Fruit fly (Drosophila melanogaster): ENCODE measurements around the gene tsg.

The tsg gene

dm6 chrX:12012149-12013097 is 23.7 kb upstream of the tsg start, which contains the start of the genes CG1492 and regucalcin:
Gene CG1492, minus strand, starts transcription at chrX:12012211.
Gene regucalcin, plus strand, starts transcription at chrX:12012377.
- TF ChIP-seq dac (GFP tag; optimal IDR thresholded peaks at IDR 0.05) (no peak), pdm3 (GFP tag; optimal IDR thresholded peaks at IDR 0.05) (no peak), CG10669 (GFP tag; optimal IDR thresholded peaks at IDR 0.05) (no peak), fkh (GFP tag; optimal IDR thresholded peaks at IDR 0.05) (peak; percentile 66), CG1621 (tag; optimal IDR thresholded peaks at IDR 0.05) (no peak), acj6 (GFP tag; optimal IDR thresholded peaks at IDR 0.05) (no peak), CG34406 (GFP tag; optimal IDR thresholded peaks at IDR 0.05) (no peak), dsx (GFP tag; optimal IDR thresholded peaks at IDR 0.05; ENCODE audit: poor library complexity, severe bottlenecking) (peak; percentile 31), Ets21C (GFP tag; optimal IDR thresholded peaks at IDR 0.05) (no peak), svp (GFP tag) (peak; percentile 95), achi (GFP tag; optimal IDR thresholded peaks at IDR 0.05) (no peak), CG6854 (GFP tag; optimal IDR thresholded peaks at IDR 0.05) (no peak), lz (GFP tag; optimal IDR thresholded peaks at IDR 0.05) (no peak), CG6276 (GFP tag; optimal IDR thresholded peaks at IDR 0.05) (no peak), Hr38 (GFP tag; optimal IDR thresholded peaks at IDR 0.05) (no peak), esn (GFP tag; optimal IDR thresholded peaks at IDR 0.05) (no peak), CG8319 (GFP tag; optimal IDR thresholded peaks at IDR 0.05) (no peak), Sox102F (GFP tag; optimal IDR thresholded peaks at IDR 0.05) (no peak), CG11762 (GFP tag; optimal IDR thresholded peaks at IDR 0.05; ENCODE audit: insufficient read depth) (no peak), Sox15 (GFP tag; optimal IDR thresholded peaks at IDR 0.05) (no peak), CG11294 (GFP tag; IDR thresholded peaks at IDR 0.05) (no peak), CG6163 (GFP tag; IDR thresholded peaks at IDR 0.05) (no peak), vri (GFP tag; optimal IDR thresholded peaks at IDR 0.05) (no peak), Eip75B (GFP tag; optimal IDR thresholded peaks at IDR 0.05) (no peak), topi (GFP tag; optimal IDR thresholded peaks at IDR 0.05) (no peak), Lpt (GFP tag; optimal IDR thresholded peaks at IDR 0.05) (no peak), Eip78C (GFP tag) (peak; percentile 6), Smox (GFP tag; optimal IDR thresholded peaks at IDR 0.05) (no peak), CG8632 (GFP tag; optimal IDR thresholded peaks at IDR 0.05) (no peak), Sox14 (GFP tag; optimal IDR thresholded peaks at IDR 0.05) (no peak)

- TF ChIP-seq svp (GFP tag): peak; percentile 6
- TF ChIP-seq pdm3 (GFP tag; optimal IDR thresholded peaks at IDR 0.05): no peak
- peak; percentile 71 for TF ChIP-seq Eip78C (GFP tag)
Observed at dm6 chrX:12007593-12007992, 18.8 kb upstream of the tsg start.

- TF ChIP-seq Sox15 (GFP tag; optimal IDR thresholded peaks at IDR 0.05): no peak
- peak; percentile 25 for TF ChIP-seq CG3032 (tag; optimal IDR thresholded peaks at IDR 0.05)
- TF ChIP-seq topi (GFP tag; optimal IDR thresholded peaks at IDR 0.05): peak; percentile 10
- no peak for TF ChIP-seq OdsH (GFP tag; optimal IDR thresholded peaks at IDR 0.05)
- peak; percentile 26 for TF ChIP-seq CG6854 (GFP tag; optimal IDR thresholded peaks at IDR 0.05)
- TF ChIP-seq CG8632 (GFP tag; optimal IDR thresholded peaks at IDR 0.05): peak; percentile 25
- no peak for TF ChIP-seq Hr4 (GFP tag; optimal IDR thresholded peaks at IDR 0.05)
- TF ChIP-seq CG11762 (GFP tag; optimal IDR thresholded peaks at IDR 0.05; ENCODE audit: insufficient read depth): no peak
- peak; percentile 75; the same call in 2 of the 3 replicates for TF ChIP-seq CG6163 (GFP tag; IDR thresholded peaks at IDR 0.05)
- no peak for TF ChIP-seq CG7368 (GFP tag; optimal IDR thresholded peaks at IDR 0.05)
- peak; percentile 11 for TF ChIP-seq CG32006 (GFP tag; optimal IDR thresholded peaks at IDR 0.05)
- peak; percentile 33 for TF ChIP-seq spab (GFP tag; optimal IDR thresholded peaks at IDR 0.05)
- no peak for TF ChIP-seq CG11294 (GFP tag; IDR thresholded peaks at IDR 0.05)
- peak; percentile 47 for TF ChIP-seq CG9139 (GFP tag; optimal IDR thresholded peaks at IDR 0.05)
- TF ChIP-seq CG6276 (GFP tag; optimal IDR thresholded peaks at IDR 0.05): peak; percentile 68
- no peak for TF ChIP-seq CG34406 (GFP tag; optimal IDR thresholded peaks at IDR 0.05)
- TF ChIP-seq Sox102F (GFP tag; optimal IDR thresholded peaks at IDR 0.05): peak; percentile 48
- TF ChIP-seq esn (GFP tag; optimal IDR thresholded peaks at IDR 0.05): peak; percentile 26
- TF ChIP-seq vri (GFP tag; optimal IDR thresholded peaks at IDR 0.05): peak; percentile 51
- TF ChIP-seq salr (GFP tag; optimal IDR thresholded peaks at IDR 0.05): peak in 1 of 2 experiments; percentile 37
- peak; percentile 72 for TF ChIP-seq eg (GFP tag; IDR thresholded peaks at IDR 0.05)
- peak; percentile 32 for TF ChIP-seq CG10669 (GFP tag; optimal IDR thresholded peaks at IDR 0.05)
- TF ChIP-seq CG8119 (GFP tag; IDR thresholded peaks at IDR 0.05): peak; percentile 57; the same call in 2 of the 3 replicates
- peak; percentile 69 for TF ChIP-seq CG6808 (GFP tag; optimal IDR thresholded peaks at IDR 0.05)
- TF ChIP-seq CG16779 (tag; optimal IDR thresholded peaks at IDR 0.05): peak; percentile 59
- peak; percentile 29 for TF ChIP-seq net (GFP tag; optimal IDR thresholded peaks at IDR 0.05)
Observed at dm6 chrX:12006678-12007441, 18.1 kb upstream of the tsg start, which contains the start of gene CG1806. Gene CG1806, plus strand, starts transcription at chrX:12007176.

Data from whole organism, prepupa.